Worm (Caenorhabditis elegans): ENCODE measurements around the gene gly-4.

gly-4 gene

ce11 chrV:19895250-19895649, at the start of gene gly-4:
Gene gly-4, minus strand, starts transcription at chrV:19895350.
- TF ChIP-seq snpc-4 (tag; optimal IDR thresholded peaks at IDR 0.05) (no peak), mab-5 (tag; optimal IDR thresholded peaks at IDR 0.05) (no peak), peb-1 (tag; optimal IDR thresholded peaks at IDR 0.05) (no peak), ceh-16 (tag; optimal IDR thresholded peaks at IDR 0.05) (no peak), ztf-4 (tag; optimal IDR thresholded peaks at IDR 0.05) (no peak), nhr-6 (tag; optimal IDR thresholded peaks at IDR 0.05) (no peak), ztf-11 (tag; optimal IDR thresholded peaks at IDR 0.05) (no peak), crh-2 (tag; optimal IDR thresholded peaks at IDR 0.05) (no peak), nhr-77 (tag; optimal IDR thresholded peaks at IDR 0.05) (no peak), dmd-4 (tag; optimal IDR thresholded peaks at IDR 0.05) (no peak), skn-1 (tag; optimal IDR thresholded peaks at IDR 0.05) (no peak), nhr-21 (tag; optimal IDR thresholded peaks at IDR 0.05) (no peak), nhr-25 (tag; optimal IDR thresholded peaks at IDR 0.05) (no peak), C34F6.9 (tag; optimal IDR thresholded peaks at IDR 0.05) (no peak), unc-39 (tag; optimal IDR thresholded peaks at IDR 0.05) (no peak), nhr-11 (tag; optimal IDR thresholded peaks at IDR 0.05) (no peak), egl-27 (tag; optimal IDR thresholded peaks at IDR 0.05) (no peak), R02D3.7 (tag; optimal IDR thresholded peaks at IDR 0.05) (no peak), nhr-237 (tag; optimal IDR thresholded peaks at IDR 0.05) (no peak), alr-1 (tag; optimal IDR thresholded peaks at IDR 0.05) (no peak)

DNA sequence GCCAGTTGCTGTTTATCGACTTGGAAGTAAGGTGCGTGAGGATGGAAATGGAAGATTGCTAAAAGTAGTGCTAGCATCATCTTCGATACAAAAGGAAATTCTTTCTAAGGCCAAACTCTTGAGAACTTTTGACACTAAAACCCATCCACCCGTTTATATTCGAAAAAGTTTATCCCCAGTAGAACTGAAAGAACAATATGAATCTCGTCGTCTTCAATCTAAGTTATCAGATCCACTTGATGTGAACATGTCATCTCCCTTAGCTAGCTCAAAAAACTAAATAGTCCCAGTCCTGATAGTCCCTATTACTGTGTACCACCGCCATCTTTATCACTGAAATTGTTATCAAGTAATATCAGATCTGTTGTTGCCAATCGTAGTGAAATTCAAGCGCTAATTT, 41.8 kb upstream of the gly-4 start:
- TF ChIP-seq elt-1 (tag; optimal IDR thresholded peaks at IDR 0.05), result no peak
- no peak for TF ChIP-seq fos-1 (tag; optimal IDR thresholded peaks at IDR 0.05)
- TF ChIP-seq ama-1 (optimal IDR thresholded peaks at IDR 0.05), result no peak
- no peak for TF ChIP-seq gmeb-1 (tag; optimal IDR thresholded peaks at IDR 0.05)
- TF ChIP-seq lin-13 (GFP tag; optimal IDR thresholded peaks at IDR 0.05), result no peak
- no peak for TF ChIP-seq nhr-129 (tag; optimal IDR thresholded peaks at IDR 0.05)
- TF ChIP-seq ztf-11 (tag; optimal IDR thresholded peaks at IDR 0.05), result no peak
- TF ChIP-seq nhr-77 (tag; optimal IDR thresholded peaks at IDR 0.05), result no peak
- no peak for TF ChIP-seq F13H6.1 (tag; optimal IDR thresholded peaks at IDR 0.05)

- TF ChIP-seq Y55F3AM.14 (GFP tag; optimal IDR thresholded peaks at IDR 0.05), result no peak
- TF ChIP-seq snpc-4 (tag; optimal IDR thresholded peaks at IDR 0.05), result no peak
- TF ChIP-seq unc-62 (GFP tag; optimal IDR thresholded peaks at IDR 0.05), result no peak
- TF ChIP-seq gmeb-1 (tag; optimal IDR thresholded peaks at IDR 0.05), result no peak
- TF ChIP-seq nhr-6 (tag; optimal IDR thresholded peaks at IDR 0.05), result no peak
- no peak for TF ChIP-seq fos-1 (tag; optimal IDR thresholded peaks at IDR 0.05)
- no peak for TF ChIP-seq C34F6.9 (tag; optimal IDR thresholded peaks at IDR 0.05)
- TF ChIP-seq ceh-16 (tag; optimal IDR thresholded peaks at IDR 0.05), result no peak
- no peak for TF ChIP-seq lsy-2 (tag; optimal IDR thresholded peaks at IDR 0.05)
- no peak for TF ChIP-seq nhr-129 (tag; optimal IDR thresholded peaks at IDR 0.05)
- TF ChIP-seq elt-3 (tag; optimal IDR thresholded peaks at IDR 0.05), result no peak
- TF ChIP-seq peb-1 (tag; optimal IDR thresholded peaks at IDR 0.05), result no peak
- TF ChIP-seq nhr-23 (tag; optimal IDR thresholded peaks at IDR 0.05), result no peak
- TF ChIP-seq ama-1 (optimal IDR thresholded peaks at IDR 0.05), result no peak
Measured at ce11 chrV:19934223-19934622, 39.1 kb upstream of the gly-4 start, which contains the start of gene algn-7. Gene algn-7, minus strand, starts transcription at chrV:19934323.

ce11 chrV:19923924-19924323, 28.8 kb upstream of the gly-4 start, which contains the start of gene skr-4:
Gene skr-4, plus strand, starts transcription at chrV:19924224.
- TF ChIP-seq nhr-10 (tag; optimal IDR thresholded peaks at IDR 0.05) (no peak), lsy-2 (tag; optimal IDR thresholded peaks at IDR 0.05) (no peak), skn-1 (tag; optimal IDR thresholded peaks at IDR 0.05) (no peak), egl-27 (tag; optimal IDR thresholded peaks at IDR 0.05) (no peak), R02D3.7 (tag; optimal IDR thresholded peaks at IDR 0.05) (no peak), peb-1 (tag; optimal IDR thresholded peaks at IDR 0.05) (no peak), sem-4 (tag; optimal IDR thresholded peaks at IDR 0.05) (no peak), nhr-21 (tag; optimal IDR thresholded peaks at IDR 0.05) (no peak), ztf-4 (tag; optimal IDR thresholded peaks at IDR 0.05) (no peak), elt-3 (tag; optimal IDR thresholded peaks at IDR 0.05) (no peak)

DNA sequence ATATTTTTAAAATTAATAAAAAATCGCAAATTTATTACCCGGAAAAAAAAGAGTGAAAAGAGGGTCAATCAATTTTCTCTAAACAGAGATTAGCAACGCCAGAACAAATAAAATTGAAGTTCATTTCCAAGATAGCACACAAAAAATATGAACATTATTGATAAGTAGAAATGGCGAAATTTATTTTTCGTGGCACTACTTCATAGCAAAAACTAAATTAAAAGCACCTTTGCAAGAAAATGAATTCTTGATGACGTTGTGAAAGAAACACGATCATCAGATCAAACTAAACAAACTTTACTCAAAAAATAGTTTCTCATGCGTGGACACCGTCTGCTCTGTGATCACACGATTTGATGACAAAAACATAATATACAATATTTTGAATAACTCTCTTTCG, 27.5 kb upstream of the gly-4 start, which contains the start of gene Y60A3A.16:
Gene Y60A3A.16, minus strand, starts transcription at position 101 of the 400 bp plus-strand sequence.
- TF ChIP-seq ztf-11 (tag; optimal IDR thresholded peaks at IDR 0.05) (no peak), Y55F3AM.14 (GFP tag; optimal IDR thresholded peaks at IDR 0.05) (no peak), nhr-10 (tag; optimal IDR thresholded peaks at IDR 0.05) (no peak), mbf-1 (tag; optimal IDR thresholded peaks at IDR 0.05) (no peak), ceh-82 (tag; optimal IDR thresholded peaks at IDR 0.05) (no peak), dmd-4 (tag; optimal IDR thresholded peaks at IDR 0.05) (no peak), lsy-2 (tag; optimal IDR thresholded peaks at IDR 0.05) (no peak), zag-1 (tag; optimal IDR thresholded peaks at IDR 0.05) (no peak), sma-9 (GFP tag; optimal IDR thresholded peaks at IDR 0.05) (no peak), sma-9 (tag; optimal IDR thresholded peaks at IDR 0.05) (no peak), peb-1 (tag; optimal IDR thresholded peaks at IDR 0.05) (no peak), ceh-16 (tag; optimal IDR thresholded peaks at IDR 0.05) (no peak), lin-11 (tag; optimal IDR thresholded peaks at IDR 0.05) (no peak), nhr-237 (tag; optimal IDR thresholded peaks at IDR 0.05) (no peak), aly-2 (tag; optimal IDR thresholded peaks at IDR 0.05) (no peak), mdl-1 (tag; optimal IDR thresholded peaks at IDR 0.05) (no peak), elt-3 (tag; optimal IDR thresholded peaks at IDR 0.05) (no peak), nhr-23 (tag; optimal IDR thresholded peaks at IDR 0.05) (no peak), nhr-11 (tag; optimal IDR thresholded peaks at IDR 0.05) (no peak)

Measured in whole organism, L2 larva.